Worm (Caenorhabditis elegans) whole organism, late embryonic: ENCODE measurements around the gene tag-297.

Experiments used
- C08G9.2 ChIP-seq: sonication (generic microtip); optimal IDR thresholded peaks from 2 replicates; lab custom pipeline; 2016; ENCODE audit warnings: mild to moderate bottlenecking, missing genetic modification characterization, moderate library complexity, missing compliant biosample characterization
- K02D7.2 ChIP-seq: sonication (generic microtip); optimal IDR thresholded peaks from 2 replicates; lab custom pipeline; 2017; ENCODE audit warnings: mild to moderate bottlenecking, missing genetic modification characterization, missing compliant biosample characterization
- Y22D7AL.16 ChIP-seq: sonication (generic microtip); optimal IDR thresholded peaks from 2 replicates; lab custom pipeline; 2016; ENCODE audit warnings: missing genetic modification characterization, missing compliant biosample characterization
- ahr-1 ChIP-seq: sonication (generic microtip); optimal IDR thresholded peaks from 2 replicates; lab custom pipeline; 2016; ENCODE audit warnings: missing genetic modification characterization, missing compliant biosample characterization
- ceh-14 ChIP-seq: sonication (generic microtip); optimal IDR thresholded peaks from 2 replicates; lab custom pipeline; 2016; ENCODE audit warnings: missing genotype, missing genetic modification characterization, missing compliant biosample characterization
- ceh-18 ChIP-seq: sonication (generic microtip); optimal IDR thresholded peaks from 2 replicates; lab custom pipeline; 2016; ENCODE audit warnings: missing genetic modification characterization, missing compliant biosample characterization
- ceh-2 ChIP-seq: sonication (generic microtip); optimal IDR thresholded peaks from 2 replicates; lab custom pipeline; 2016; ENCODE audit warnings: missing genotype, missing genetic modification characterization, missing compliant biosample characterization
- ceh-24 ChIP-seq: sonication (generic microtip); optimal IDR thresholded peaks from 2 replicates; lab custom pipeline; 2016; ENCODE audit warnings: mild to moderate bottlenecking, missing genetic modification characterization, missing compliant biosample characterization
- ceh-31 ChIP-seq: sonication (generic microtip); optimal IDR thresholded peaks from 2 replicates; lab custom pipeline; 2016; ENCODE audit warnings: missing genetic modification characterization, missing compliant biosample characterization
- ceh-34 ChIP-seq: sonication (generic microtip); optimal IDR thresholded peaks from 2 replicates; lab custom pipeline; 2016; ENCODE audit warnings: mild to moderate bottlenecking, missing genetic modification characterization, missing compliant biosample characterization
- ceh-45 ChIP-seq: fragments of 200-800 bp; sonication (Bioruptor generic); IDR thresholded peaks from 2 replicates; pipeline ENCODE4 v1.3.6; 2022; ENCODE audit warnings: missing genetic modification reagents, missing genetic modification characterization, missing compliant biosample characterization
- ceh-6 ChIP-seq: fragments of 200-800 bp; sonication (Bioruptor generic); optimal IDR thresholded peaks from 2 replicates; lab custom pipeline; 2018; ENCODE audit warnings: mild to moderate bottlenecking, missing genetic modification characterization, missing compliant biosample characterization
- dve-1 ChIP-seq: sonication (generic microtip); optimal IDR thresholded peaks from 2 replicates; lab custom pipeline; 2017; ENCODE audit warnings: antibody characterized with exemption, mild to moderate bottlenecking, missing genetic modification characterization, missing compliant biosample characterization
- elt-2 ChIP-seq: sonication (generic microtip); optimal IDR thresholded peaks from 2 replicates; lab custom pipeline; 2016; ENCODE audit warnings: missing genetic modification reagents, missing genetic modification characterization, missing compliant biosample characterization
- elt-4 ChIP-seq: sonication (generic microtip); optimal IDR thresholded peaks from 2 replicates; lab custom pipeline; 2016; ENCODE audit warnings: missing genetic modification characterization, missing compliant biosample characterization
- fkh-10 ChIP-seq: fragments of 150-350 bp; optimal IDR thresholded peaks from 2 replicates; lab custom pipeline; 2014; ENCODE audit warnings: missing biosample characterization, missing genetic modification reagents, missing genetic modification characterization
- gmeb-2 ChIP-seq: sonication (generic microtip); optimal IDR thresholded peaks from 2 replicates; lab custom pipeline; 2016; ENCODE audit warnings: missing genetic modification characterization, inconsistent platforms, missing compliant biosample characterization
- hlh-15 ChIP-seq: sonication (generic microtip); optimal IDR thresholded peaks from 2 replicates; lab custom pipeline; 2016; ENCODE audit warnings: missing genetic modification characterization, missing compliant biosample characterization
- hlh-30 ChIP-seq: sonication (generic microtip); optimal IDR thresholded peaks from 2 replicates; lab custom pipeline; 2017; ENCODE audit warnings: antibody characterized with exemption, missing genetic modification characterization, missing compliant biosample characterization; ENCODE audit not compliant: insufficient read depth
- mec-3 ChIP-seq: sonication (generic microtip); optimal IDR thresholded peaks from 2 replicates; lab custom pipeline; 2016; ENCODE audit warnings: borderline replicate concordance, missing genetic modification characterization, missing compliant biosample characterization
- nfya-1 ChIP-seq: sonication (generic microtip); optimal IDR thresholded peaks from 2 replicates; lab custom pipeline; 2017; ENCODE audit warnings: missing genetic modification characterization, mild to moderate bottlenecking, missing compliant biosample characterization, antibody characterized with exemption, moderate library complexity
- npax-4 ChIP-seq: sonication (generic microtip); optimal IDR thresholded peaks from 2 replicates; lab custom pipeline; 2016; ENCODE audit warnings: missing genetic modification characterization, missing compliant biosample characterization
- pag-3 ChIP-seq: sonication (generic microtip); optimal IDR thresholded peaks from 2 replicates; lab custom pipeline; 2016; ENCODE audit warnings: missing compliant biosample characterization, missing genetic modification characterization, borderline replicate concordance
- pros-1 ChIP-seq: fragments of 150-350 bp; optimal IDR thresholded peaks from 2 replicates; lab custom pipeline; 2014; ENCODE audit warnings: missing biosample characterization, missing genetic modification reagents, missing genetic modification characterization
- sox-4 ChIP-seq: sonication (generic microtip); optimal IDR thresholded peaks from 2 replicates; lab custom pipeline; 2017; ENCODE audit warnings: mild to moderate bottlenecking, missing genetic modification characterization, inconsistent platforms, missing compliant biosample characterization
- syd-9 ChIP-seq: sonication (generic microtip); optimal IDR thresholded peaks from 2 replicates; lab custom pipeline; 2016; ENCODE audit warnings: mild to moderate bottlenecking, missing genetic modification characterization, moderate library complexity, missing compliant biosample characterization
- tbx-2 ChIP-seq: sonication (generic microtip); optimal IDR thresholded peaks from 2 replicates; lab custom pipeline; 2016; ENCODE audit warnings: missing genetic modification characterization, missing compliant biosample characterization
- tbx-7 ChIP-seq: sonication (generic microtip); optimal IDR thresholded peaks from 2 replicates; lab custom pipeline; 2016; ENCODE audit warnings: missing genotype, missing genetic modification characterization, missing compliant biosample characterization
- unc-3 ChIP-seq, 2 experiments: fragments of 200-800 bp in 1 of 2; sonication (Bioruptor generic) in 1 of 2; sonication (generic microtip) in 1 of 2; conservative IDR thresholded peaks in 1 of 2; optimal IDR thresholded peaks in 1 of 2; 2 replicates each; pipeline versions ENCODE4 v1.3.6 to Lab custom; 2016 to 2022; ENCODE audit warnings: missing compliant biosample characterization in 2 of 2, missing genetic modification characterization in 2 of 2, missing genetic modification reagents in 1 of 2
- unc-42 ChIP-seq: sonication (generic microtip); optimal IDR thresholded peaks from 2 replicates; lab custom pipeline; 2016; ENCODE audit warnings: missing genotype, missing genetic modification characterization, missing compliant biosample characterization
- unc-55 ChIP-seq: sonication (generic microtip); optimal IDR thresholded peaks from 2 replicates; lab custom pipeline; 2017; ENCODE audit warnings: missing biosample characterization, missing genetic modification reagents, missing genetic modification characterization
- zip-5 ChIP-seq: sonication (generic microtip); optimal IDR thresholded peaks from 2 replicates; lab custom pipeline; 2016; ENCODE audit warnings: missing genetic modification characterization, missing compliant biosample characterization

Gene tag-297

DNA sequence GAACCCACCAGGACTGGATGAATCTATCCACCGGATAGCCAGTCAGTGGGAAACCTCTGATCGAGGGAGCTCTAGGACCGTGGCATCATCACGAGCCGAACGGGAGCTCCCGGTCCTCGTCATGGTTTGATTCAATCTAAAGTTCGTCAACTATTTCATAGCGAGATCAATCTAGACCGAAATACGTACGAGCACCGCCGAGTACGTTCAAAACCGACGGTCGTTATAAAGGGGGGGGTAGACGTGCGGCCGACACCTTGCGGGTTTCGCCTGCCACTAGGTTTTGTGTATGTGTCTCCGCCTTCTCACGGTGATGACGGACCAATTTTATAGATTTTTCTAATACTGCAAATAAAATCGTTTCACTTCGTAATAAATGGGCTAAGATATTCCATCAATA, 8.5 kb downstream of the tag-297 start:
- TF ChIP-seq ceh-45 (GFP tag; lab: Robert Waterston, UW), result 0 out of 2 replicates have a peak, but pooled peaks have one; percentile 21

DNA sequence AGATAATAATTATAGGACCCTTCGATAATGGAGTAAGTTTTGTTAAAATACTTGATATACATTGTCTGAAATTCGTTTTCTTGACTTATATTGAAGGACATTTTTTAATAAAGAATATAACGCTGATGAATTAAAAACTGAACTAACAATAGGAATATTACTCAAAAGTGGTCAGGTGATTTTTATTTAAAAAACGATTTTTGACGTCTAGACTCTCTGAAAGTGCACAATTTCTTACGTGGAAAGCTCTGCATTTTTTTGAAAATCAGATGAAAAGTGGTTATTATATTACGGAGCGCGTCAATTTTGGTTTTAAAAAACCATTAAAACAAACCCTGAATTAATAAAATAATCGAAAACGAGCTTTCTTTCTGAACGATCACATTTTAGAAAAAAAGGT, 9.3 kb downstream of the tag-297 start, which contains the start of gene sre-13:
sre-13 (minus strand) TSS at position 101 of the 400 bp plus-strand sequence.
- TF ChIP-seq Y22D7AL.16 (tag; lab: Kevin White, UChicago) (no peak), ceh-24 (no peak), unc-3 (GFP tag; conservative IDR thresholded peaks at IDR 0.05; lab: Robert Waterston, UW) (no peak), unc-3 (tag; optimal IDR thresholded peaks at IDR 0.05; lab: Kevin White, UChicago) (no peak), gmeb-2 (no peak), unc-55 (GFP tag; lab: Kevin White, UChicago) (no peak), C08G9.2 (tag; lab: Kevin White, UChicago) (no peak), ceh-14 (tag; lab: Kevin White, UChicago) (no peak), fkh-10 (GFP tag; lab: Kevin White, UChicago) (no peak), elt-2 (tag; lab: Kevin White, UChicago) (no peak), zip-5 (tag; lab: Kevin White, UChicago) (no peak)
- TF ChIP-seq, all 69 proteins: peak for 0

DNA sequence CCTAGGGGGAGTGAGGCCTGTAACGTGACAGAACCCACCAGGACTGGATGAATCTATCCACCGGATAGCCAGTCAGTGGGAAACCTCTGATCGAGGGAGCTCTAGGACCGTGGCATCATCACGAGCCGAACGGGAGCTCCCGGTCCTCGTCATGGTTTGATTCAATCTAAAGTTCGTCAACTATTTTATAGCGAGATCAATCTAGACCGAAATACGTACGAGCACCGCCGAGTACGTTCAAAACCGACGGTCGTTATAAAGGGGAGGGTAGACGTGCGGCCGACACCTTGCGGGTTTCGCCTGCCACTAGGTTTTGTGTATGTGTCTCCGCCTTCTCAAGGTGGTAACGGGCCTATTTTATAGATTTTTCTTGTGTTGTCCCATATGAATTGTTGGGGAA, 14.0 kb downstream of the tag-297 start:
- TF ChIP-seq elt-2 (tag; lab: Kevin White, UChicago), result peak; percentile 19

DNA sequence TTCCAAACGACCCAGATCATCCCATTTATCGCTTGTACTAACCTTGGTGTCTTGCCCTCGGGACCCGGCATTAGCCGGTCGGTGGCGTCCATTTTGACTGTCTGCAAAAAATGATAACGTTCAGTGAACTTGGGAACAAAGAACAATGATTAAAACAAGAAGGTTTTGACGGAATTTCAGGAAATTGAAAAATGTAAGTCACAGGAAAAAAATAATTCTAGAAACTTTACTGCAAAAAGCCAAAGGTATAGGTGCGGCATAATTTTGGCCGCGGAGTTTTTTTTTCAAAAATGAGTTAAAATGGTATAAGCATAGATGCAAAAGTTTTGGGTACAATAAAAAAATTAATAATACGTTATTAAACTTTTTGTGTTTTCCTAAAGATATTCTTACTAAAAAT, 16.6 kb downstream of the tag-297 start, which contains the start of gene atgp-2:
atgp-2 (minus strand) TSS at position 101 of the 400 bp plus-strand sequence.
- TF ChIP-seq tbx-7 (tag; lab: Kevin White, UChicago), result no peak
- TF ChIP-seq elt-2 (tag; lab: Kevin White, UChicago), result no peak
- no peak for TF ChIP-seq K02D7.2
- no peak for TF ChIP-seq elt-4 (tag; lab: Kevin White, UChicago)
- TF ChIP-seq pros-1 (tag; lab: Kevin White, UChicago), result no peak
- no peak for TF ChIP-seq ceh-14 (tag; lab: Kevin White, UChicago)
- no peak for TF ChIP-seq ceh-45 (GFP tag; lab: Robert Waterston, UW)
- TF ChIP-seq ceh-6 (GFP tag; lab: Kevin White, UChicago), result no peak
- TF ChIP-seq npax-4 (tag; lab: Kevin White, UChicago), result no peak
- TF ChIP-seq sox-4 (tag; lab: Kevin White, UChicago), result no peak
- no peak for TF ChIP-seq ahr-1 (tag; lab: Kevin White, UChicago)
- TF ChIP-seq mec-3, result no peak
- no peak for TF ChIP-seq hlh-15 (tag; lab: Kevin White, UChicago)
- TF ChIP-seq pag-3 (tag; lab: Kevin White, UChicago), result no peak
- no peak for TF ChIP-seq syd-9 (tag; lab: Kevin White, UChicago)

DNA sequence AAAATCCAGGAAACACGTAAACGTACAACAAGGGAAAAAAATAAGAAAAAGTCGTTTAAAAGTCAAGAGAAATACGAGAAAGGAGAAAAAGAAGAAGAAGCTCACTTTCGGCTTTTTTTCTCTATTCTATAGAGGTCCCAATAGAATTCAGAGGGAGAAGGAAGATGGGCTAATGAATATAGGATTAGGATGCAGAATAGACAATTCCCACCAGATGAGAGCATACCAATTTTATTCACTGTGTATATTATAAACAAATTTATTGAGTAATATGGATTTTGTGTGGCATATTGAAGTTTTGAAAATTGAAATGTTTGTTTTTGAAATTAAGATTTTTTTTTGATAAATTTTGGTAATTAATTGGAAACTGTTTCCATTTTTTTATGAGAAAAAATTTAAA, 17.0 kb downstream of the tag-297 start:
- peak; percentile 59 for TF ChIP-seq unc-42 (tag; lab: Kevin White, UChicago)
- no peak for TF ChIP-seq pros-1 (tag; lab: Kevin White, UChicago)
- TF ChIP-seq, all 69 proteins: peak for 1

DNA sequence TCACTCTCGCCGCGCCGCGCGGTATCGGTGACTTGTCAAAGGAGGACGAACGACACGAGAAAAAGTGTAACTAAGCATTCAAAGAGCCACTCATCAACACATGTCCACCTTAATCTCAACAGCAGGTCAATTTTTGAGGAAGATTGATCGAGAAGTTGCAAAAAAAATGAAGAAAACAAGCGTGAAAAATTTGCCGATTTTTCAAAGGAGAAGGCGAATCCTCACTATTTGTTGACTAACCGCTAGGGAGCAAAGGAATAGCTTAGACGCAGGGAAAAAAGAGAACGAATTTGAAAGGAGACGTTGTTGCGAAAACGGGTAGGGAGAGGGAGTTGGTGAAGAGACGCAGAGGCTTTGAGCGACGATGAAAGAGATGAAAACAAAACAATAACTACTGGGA, 17.9 kb downstream of the tag-297 start:
- TF ChIP-seq ceh-34 (tag; lab: Kevin White, UChicago) (peak; percentile 65), unc-55 (GFP tag; lab: Kevin White, UChicago) (peak; percentile 88), tbx-2 (peak; percentile 12), hlh-30 (tag; lab: Kevin White, UChicago) (no peak), dve-1 (peak; percentile 17), ceh-18 (peak; percentile 64), nfya-1 (tag; lab: Kevin White, UChicago) (peak; percentile 30), ceh-2 (tag; lab: Kevin White, UChicago) (no peak), ceh-31 (peak; percentile 35)
